Worm (Caenorhabditis elegans) whole organism, L4 larva: Measurements from ENCODE around the gene ucp-4.

Experiments used
- F49E8.2 ChIP-seq: sonication (generic microtip); optimal IDR thresholded peaks from 2 replicates; lab custom pipeline; 2016; ENCODE audit warnings: missing compliant biosample characterization, mild to moderate bottlenecking, missing genetic modification characterization, borderline replicate concordance
- ceh-82 ChIP-seq: sonication (generic microtip); optimal IDR thresholded peaks from 2 replicates; lab custom pipeline; 2017; ENCODE audit warnings: missing biosample characterization, missing genetic modification characterization
- ces-1 ChIP-seq: fragments of 150-350 bp; sonication (generic microtip); optimal IDR thresholded peaks from 4 replicates; lab custom pipeline; 2014; ENCODE audit warnings: missing biosample characterization, missing genetic modification reagents, missing genetic modification characterization
- cey-2 ChIP-seq: sonication (generic microtip); optimal IDR thresholded peaks from 3 replicates; lab custom pipeline; 2017; ENCODE audit warnings: missing genetic modification characterization, mild to moderate bottlenecking, missing compliant biosample characterization, antibody characterized with exemption, borderline replicate concordance; ENCODE audit not compliant: insufficient read depth
- lin-38 ChIP-seq: fragments of 200-800 bp; sonication (Bioruptor generic); IDR thresholded peaks from 2 replicates; pipeline ENCODE4 v1.3.6; 2022; ENCODE audit warnings: missing genetic modification reagents, missing genetic modification characterization, missing compliant biosample characterization
- nhr-28 ChIP-seq: fragments of 150-350 bp; optimal IDR thresholded peaks from 2 replicates; lab custom pipeline; 2014; ENCODE audit warnings: missing biosample characterization, missing genetic modification characterization
- pha-4 ChIP-seq, 2 experiments: fragments of 150-350 bp in 1 of 2; fragments of 200-800 bp in 1 of 2; sonication (Bioruptor generic) in 1 of 2; IDR thresholded peaks in 1 of 2; optimal IDR thresholded peaks in 1 of 2; 2 replicates each; pipeline versions ENCODE4 v1.3.6 to Lab custom; 2014 to 2022; ENCODE audit warnings: missing genetic modification characterization in 2 of 2, missing genetic modification reagents in 2 of 2, missing biosample characterization in 1 of 2, missing compliant biosample characterization in 1 of 2
- unc-130 ChIP-seq: sonication (generic microtip); optimal IDR thresholded peaks from 2 replicates; lab custom pipeline; 2016; ENCODE audit warnings: missing genetic modification reagents, missing genetic modification characterization, missing compliant biosample characterization

ce11 chrV:9322886-9323285 lies 11.2 kb upstream of the ucp-4 start, which contains the start of gene tag-153:
- TF ChIP-seq nhr-28 (no peak), F49E8.2 (no peak), cey-2 (tag; lab: Kevin White, UChicago) (no peak), ces-1 (GFP tag; lab: Kevin White, UChicago) (no peak), pha-4 (GFP tag; IDR thresholded peaks at IDR 0.05; lab: Robert Waterston, UW) (no peak), pha-4 (tag; optimal IDR thresholded peaks at IDR 0.05; lab: Kevin White, UChicago) (no peak), ceh-82 (no peak), unc-130 (GFP tag; lab: Kevin White, UChicago) (no peak), lin-38 (GFP tag; lab: Robert Waterston, UW) (no peak)
